Worm (Caenorhabditis elegans): ENCODE data around the gene grl-21.

Gene grl-21

DNA sequence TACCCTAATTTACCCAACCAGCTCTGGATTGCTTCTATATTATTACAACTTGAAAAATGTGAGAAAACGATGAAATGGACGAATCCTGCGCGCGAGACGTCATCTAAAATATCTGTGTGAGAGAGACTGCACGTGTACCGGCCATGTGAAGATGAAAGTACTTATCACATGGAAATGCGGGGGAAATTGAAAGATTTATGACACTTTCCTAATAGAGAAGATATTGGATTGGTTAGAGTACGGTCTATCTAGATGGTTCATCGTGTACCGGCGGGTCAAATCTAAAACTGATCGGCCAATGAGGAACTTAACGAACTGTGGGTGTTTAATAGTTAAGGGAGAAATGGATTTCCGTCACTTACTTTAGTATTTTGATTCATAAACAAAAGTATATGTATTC is 44.7 kb downstream of the grl-21 start (continued):
- TF ChIP-seq nhr-237 (tag; optimal IDR thresholded peaks at IDR 0.05) (no peak), elt-3 (tag; optimal IDR thresholded peaks at IDR 0.05) (no peak), mbf-1 (tag; optimal IDR thresholded peaks at IDR 0.05) (no peak), R02D3.7 (tag; optimal IDR thresholded peaks at IDR 0.05) (no peak), unc-39 (tag; optimal IDR thresholded peaks at IDR 0.05) (no peak), gmeb-1 (tag; optimal IDR thresholded peaks at IDR 0.05) (peak; percentile 45), mdl-1 (tag; optimal IDR thresholded peaks at IDR 0.05) (peak; percentile 56 to 80), lin-39 (tag; optimal IDR thresholded peaks at IDR 0.05) (no peak)

ce11 chrIV:10784085-10784484 is 46.8 kb downstream of the grl-21 start:
- TF ChIP-seq nhr-25 (tag; optimal IDR thresholded peaks at IDR 0.05) (peak; percentile 75), fos-1 (tag; optimal IDR thresholded peaks at IDR 0.05) (peak; percentile 27), sma-9 (GFP tag; optimal IDR thresholded peaks at IDR 0.05) (peak; percentile 93), sma-9 (tag; optimal IDR thresholded peaks at IDR 0.05) (no peak), crh-2 (tag; optimal IDR thresholded peaks at IDR 0.05) (peak; percentile 54), lin-13 (GFP tag; optimal IDR thresholded peaks at IDR 0.05) (no peak), nhr-129 (tag; optimal IDR thresholded peaks at IDR 0.05) (peak; percentile 8), sma-3 (GFP tag; optimal IDR thresholded peaks at IDR 0.05) (peak; percentile 31), blmp-1 (tag; optimal IDR thresholded peaks at IDR 0.05; ENCODE audit: insufficient read depth) (peak; percentile 70), mdl-1 (tag; optimal IDR thresholded peaks at IDR 0.05) (no peak), mbf-1 (tag; optimal IDR thresholded peaks at IDR 0.05) (no peak), nhr-21 (tag; optimal IDR thresholded peaks at IDR 0.05) (peak; percentile 83), unc-55 (GFP tag; optimal IDR thresholded peaks at IDR 0.05) (no peak), egl-27 (tag; optimal IDR thresholded peaks at IDR 0.05) (peak; percentile 4), nhr-23 (tag; optimal IDR thresholded peaks at IDR 0.05) (no peak)

ce11 chrIV:10786731-10787130 is 49.5 kb downstream of the grl-21 start, which contains the start of gene srd-7:
TSS of gene srd-7 (minus strand) at chrIV:10786831.
- TF ChIP-seq unc-39 (tag; optimal IDR thresholded peaks at IDR 0.05) (no peak), fos-1 (tag; optimal IDR thresholded peaks at IDR 0.05) (no peak), gmeb-1 (tag; optimal IDR thresholded peaks at IDR 0.05) (no peak), lin-39 (tag; optimal IDR thresholded peaks at IDR 0.05) (no peak), C34F6.9 (tag; optimal IDR thresholded peaks at IDR 0.05) (no peak), nhr-11 (tag; optimal IDR thresholded peaks at IDR 0.05) (no peak), mbf-1 (tag; optimal IDR thresholded peaks at IDR 0.05) (no peak)
